Worm (Caenorhabditis elegans) whole organism, young adult: ENCODE results near the gene sdz-10.

Source experiments
- B0035.1 ChIP-seq: sonication (generic microtip); optimal IDR thresholded peaks from 2 replicates; lab custom pipeline; 2016; ENCODE audit warnings: missing genetic modification characterization, mild to moderate bottlenecking, missing compliant biosample characterization, missing genotype, missing genetic modification reagents
- ZK185.1 ChIP-seq: sonication (generic microtip); optimal IDR thresholded peaks from 2 replicates; lab custom pipeline; 2016; ENCODE audit warnings: mild to moderate bottlenecking, missing genetic modification characterization, missing compliant biosample characterization; ENCODE audit not compliant: poor library complexity, severe bottlenecking
- hlh-26 ChIP-seq: fragments of 200-800 bp; sonication (Bioruptor generic); conservative IDR thresholded peaks from 2 replicates; pipeline ENCODE4 v1.3.6; 2022; ENCODE audit warnings: missing genetic modification reagents, missing genetic modification characterization, missing compliant biosample characterization
- nhr-27 ChIP-seq: fragments of 200-800 bp; sonication (Bioruptor generic); optimal IDR thresholded peaks from 2 replicates; lab custom pipeline; 2018; ENCODE audit warnings: mild to moderate bottlenecking, missing genetic modification characterization, moderate library complexity, missing compliant biosample characterization
- pha-4 ChIP-seq: fragments of 150-350 bp; sonication (generic microtip); optimal IDR thresholded peaks from 2 replicates; lab custom pipeline; 2014; ENCODE audit warnings: missing biosample characterization, missing genetic modification reagents, missing genetic modification characterization
- sptf-2 ChIP-seq: fragments of 200-800 bp; sonication (Bioruptor generic); optimal IDR thresholded peaks from 2 replicates; lab custom pipeline; 2018; ENCODE audit warnings: mild to moderate bottlenecking, missing genetic modification characterization, missing compliant biosample characterization
- unc-62 ChIP-seq: fragments of 150-350 bp; optimal IDR thresholded peaks from 2 replicates; lab custom pipeline; 2014; ENCODE audit warnings: missing biosample characterization, missing genetic modification reagents, missing genetic modification characterization

DNA sequence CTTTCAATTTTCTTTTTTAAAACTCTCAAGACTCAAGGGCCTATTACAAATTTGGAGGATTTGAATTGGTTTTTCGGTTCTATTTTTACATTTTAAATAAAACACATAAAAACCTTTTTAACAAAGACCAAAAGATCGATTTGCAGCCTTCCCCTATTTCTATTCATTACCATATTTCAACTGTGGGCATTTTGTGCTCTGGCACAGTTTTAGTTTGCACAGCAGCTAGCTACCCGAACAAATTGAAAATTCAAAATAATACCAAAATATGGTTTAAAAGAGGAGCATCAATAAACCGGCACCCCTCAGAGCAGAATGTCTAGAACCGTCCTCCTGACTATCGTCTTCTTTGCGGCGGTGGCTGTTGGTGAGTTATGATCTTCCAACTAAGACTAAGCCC is 9.3 kb upstream of the sdz-10 start, which contains the start of gene F08D12.2:
- TF ChIP-seq sptf-2 (GFP tag; lab: Kevin White, UChicago) (no peak), unc-62 (no peak), nhr-27 (tag; lab: Kevin White, UChicago) (no peak), hlh-26 (no peak), B0035.1 (tag; lab: Kevin White, UChicago) (no peak), pha-4 (tag; lab: Kevin White, UChicago) (no peak), ZK185.1 (tag; lab: Kevin White, UChicago) (no peak)
